Worm (Caenorhabditis elegans): ENCODE data around the gene F57G9.7.

The F57G9.7 gene

ce11 chrII:12353104-12353503, 44.5 kb downstream of the F57G9.7 start:
- TF ChIP-seq unc-62 (GFP tag; optimal IDR thresholded peaks at IDR 0.05) = no peak

ce11 chrII:12352115-12352514, 45.4 kb downstream of the F57G9.7 start, which contains the start of gene ras-1:
Gene ras-1 (minus strand): TSS chrII:12352243.
- no peak for TF ChIP-seq unc-62 (GFP tag; optimal IDR thresholded peaks at IDR 0.05)

- TF ChIP-seq unc-62 (GFP tag; optimal IDR thresholded peaks at IDR 0.05) = no peak
These were observed 46.8 kb downstream of the F57G9.7 start for ce11 chrII:12350737-12351275.

DNA sequence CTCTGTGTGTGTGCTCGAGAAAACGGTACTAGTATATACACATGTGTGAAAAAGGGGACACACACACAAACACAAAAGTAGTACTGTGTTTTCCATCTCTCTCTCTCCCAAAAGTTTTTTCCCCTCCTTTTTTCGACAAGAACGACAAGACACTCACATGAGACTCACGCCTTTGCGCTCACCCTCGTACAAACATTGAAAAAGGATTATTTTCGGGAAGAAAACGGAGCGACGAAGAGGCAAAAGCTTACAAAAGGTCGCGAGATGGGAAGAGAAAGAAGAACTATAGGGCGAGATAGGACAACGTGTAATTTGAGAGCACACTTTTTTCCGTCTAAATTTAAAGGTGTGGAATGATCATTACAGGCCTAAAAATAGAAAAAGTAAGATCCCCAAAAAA, 47.7 kb downstream of the F57G9.7 start:
- TF ChIP-seq unc-62 (GFP tag; optimal IDR thresholded peaks at IDR 0.05) = no peak

DNA sequence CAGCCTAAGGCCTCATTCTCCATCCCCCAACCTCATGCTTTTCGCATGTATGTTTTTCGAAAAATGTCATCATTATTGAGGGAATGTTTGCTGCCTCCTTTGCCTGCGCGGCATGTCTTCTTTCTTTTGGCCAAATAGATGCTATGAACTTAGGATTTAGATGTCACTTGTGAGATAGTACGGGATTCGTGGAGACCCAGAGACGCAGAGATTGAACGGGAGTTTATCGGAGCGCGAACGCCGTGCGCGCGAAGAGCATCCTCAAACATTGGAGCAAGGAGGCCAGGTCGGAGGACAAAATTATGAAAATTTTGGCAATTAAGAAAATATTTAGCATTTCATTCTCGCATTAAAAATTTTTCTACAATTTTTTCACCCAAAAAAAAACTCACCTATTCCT, 48.6 kb downstream of the F57G9.7 start:
- TF ChIP-seq unc-62 (GFP tag; optimal IDR thresholded peaks at IDR 0.05) = no peak

DNA sequence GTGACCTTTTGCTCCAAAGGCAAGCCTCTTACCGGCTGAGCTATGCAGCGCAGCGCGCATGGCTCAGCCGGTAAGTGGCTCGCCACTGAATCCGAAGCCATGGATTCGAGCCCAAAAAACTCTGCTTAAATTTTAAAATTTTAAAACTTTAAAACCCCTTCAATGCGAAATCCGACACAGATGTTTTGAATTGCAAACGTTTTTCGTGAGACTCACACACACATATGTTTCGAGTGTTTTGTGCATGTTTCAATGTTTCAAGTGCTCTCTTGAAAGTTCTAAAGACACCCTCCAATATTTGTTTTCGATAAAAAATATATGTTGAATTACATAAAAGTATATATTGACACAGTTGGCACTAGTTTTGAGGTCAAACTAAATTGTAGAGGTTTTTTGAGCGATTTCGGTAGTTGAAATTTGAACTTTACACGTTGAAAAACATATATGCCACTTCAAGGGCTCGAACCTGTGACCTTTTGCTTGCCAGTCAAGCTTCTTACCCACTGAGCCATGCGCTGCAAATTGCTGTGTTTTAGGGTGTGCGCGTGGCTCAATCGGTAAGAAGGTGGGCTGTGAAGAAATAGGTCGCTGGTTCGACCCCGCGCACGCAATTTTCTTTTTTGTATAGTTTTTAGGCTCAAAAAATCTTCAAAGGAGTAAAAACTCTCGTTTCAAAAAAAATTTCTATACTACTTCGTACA, 51.1 kb downstream of the F57G9.7 start:
- no peak for TF ChIP-seq unc-62 (GFP tag; optimal IDR thresholded peaks at IDR 0.05)

- no peak for TF ChIP-seq unc-62 (GFP tag; optimal IDR thresholded peaks at IDR 0.05)
These were observed 52.8 kb downstream of the F57G9.7 start, which contains the start of gene C44C11.6 for ce11 chrII:12344787-12345186. Gene C44C11.6 (plus strand): TSS chrII:12344809.
